Worm (Caenorhabditis elegans) whole organism, midembryonic: Measurements from ENCODE around the gene K06H7.1.

ENCODE experiments used
- T22C8.4 ChIP-seq: fragments of 200-800 bp; sonication (Bioruptor generic); IDR thresholded peaks from 2 replicates; pipeline ENCODE4 v1.3.6; 2022; ENCODE audit warnings: missing genetic modification characterization, missing compliant biosample characterization
- cog-1 ChIP-seq: sonication (generic microtip); optimal IDR thresholded peaks from 2 replicates; lab custom pipeline; 2016; ENCODE audit warnings: missing genetic modification characterization, missing compliant biosample characterization
- flt-1 ChIP-seq: fragments of 200-800 bp; sonication (Bioruptor generic); IDR thresholded peaks from 2 replicates; pipeline ENCODE4 v1.3.6; 2022; ENCODE audit warnings: missing genetic modification characterization, missing compliant biosample characterization
- klf-2 ChIP-seq: fragments of 200-800 bp; sonication (Bioruptor generic); conservative IDR thresholded peaks from 2 replicates; pipeline ENCODE4 v1.3.6; 2022; ENCODE audit warnings: missing genetic modification reagents, missing genetic modification characterization, missing compliant biosample characterization
- med-1 ChIP-seq: sonication (generic microtip); optimal IDR thresholded peaks from 2 replicates; lab custom pipeline; 2017; ENCODE audit warnings: missing genetic modification characterization, mild to moderate bottlenecking, missing compliant biosample characterization, antibody characterized with exemption, missing genetic modification reagents; ENCODE audit not compliant: insufficient read depth
- tab-1 ChIP-seq: fragments of 200-800 bp; sonication (Bioruptor generic); IDR thresholded peaks from 2 replicates; pipeline ENCODE4 v1.3.6; 2022; ENCODE audit warnings: missing genetic modification characterization, missing compliant biosample characterization
- ztf-23 ChIP-seq: fragments of 200-800 bp; sonication (Bioruptor generic); IDR thresholded peaks from 2 replicates; pipeline ENCODE4 v1.3.6; 2022; ENCODE audit warnings: missing genetic modification reagents, missing genetic modification characterization, missing compliant biosample characterization

- TF ChIP-seq klf-2 (GFP tag; lab: Robert Waterston, UW) (no peak), tab-1 (no peak), cog-1 (tag; lab: Kevin White, UChicago) (no peak), ztf-23 (GFP tag; lab: Robert Waterston, UW) (no peak), T22C8.4 (GFP tag; lab: Robert Waterston, UW) (no peak), med-1 (no peak), flt-1 (GFP tag; lab: Robert Waterston, UW) (no peak)
These were observed 22.8 kb downstream of the K06H7.1 start for ce11 chrIII:8121923-8122322.
